Worm (Caenorhabditis elegans) whole organism, L1 larva: ENCODE measurements around the gene toca-2.

Source experiments
- ama-1 ChIP-seq: fragments of 150-350 bp; optimal IDR thresholded peaks from 2 replicates; lab custom pipeline; 2014
- fkh-10 ChIP-seq: sonication (generic microtip); optimal IDR thresholded peaks from 2 replicates; lab custom pipeline; 2017; ENCODE audit warnings: missing biosample characterization, missing genetic modification reagents, missing genetic modification characterization
- nhr-76 ChIP-seq: sonication (generic microtip); optimal IDR thresholded peaks from 2 replicates; lab custom pipeline; 2017; ENCODE audit warnings: missing biosample characterization, missing genetic modification characterization
- skn-1 ChIP-seq: fragments of 150-350 bp; optimal IDR thresholded peaks from 2 replicates; lab custom pipeline; 2014; ENCODE audit warnings: missing biosample characterization, missing genetic modification characterization
- swsn-7 ChIP-seq: sonication (generic microtip); optimal IDR thresholded peaks from 2 replicates; lab custom pipeline; 2016; ENCODE audit warnings: missing genetic modification characterization, missing compliant biosample characterization
- unc-30 ChIP-seq: sonication (generic microtip); optimal IDR thresholded peaks from 2 replicates; lab custom pipeline; 2017; ENCODE audit warnings: missing biosample characterization, missing genetic modification characterization

- TF ChIP-seq swsn-7 (tag; lab: Kevin White, UChicago) (no peak), unc-30 (no peak), skn-1 (tag; lab: Kevin White, UChicago) (no peak), fkh-10 (GFP tag; lab: Kevin White, UChicago) (no peak), ama-1 (lab: Kevin White, UChicago) (no peak), nhr-76 (tag; lab: Kevin White, UChicago) (no peak)
These were observed 23.1 kb downstream of the toca-2 start for ce11 chrIII:13778816-13779215.
